Fruit fly (Drosophila melanogaster) whole organism, prepupa: ENCODE measurements around the gene ppk7.

Source experiments
- Blimp-1 ChIP-seq: fragments of 200-800 bp; sonication (Bioruptor generic); optimal IDR thresholded peaks from 3 replicates; lab custom pipeline; 2017; ENCODE audit warnings: missing biosample characterization, missing genetic modification characterization, mild to moderate bottlenecking, moderate library complexity, missing genetic modification reagents
- CG10669 ChIP-seq: fragments of 200-800 bp; sonication (Bioruptor generic); optimal IDR thresholded peaks from 3 replicates; lab custom pipeline; 2018; ENCODE audit warnings: missing biosample characterization, mild to moderate bottlenecking, missing genetic modification characterization, moderate library complexity
- CG11294 ChIP-seq: fragments of 200-800 bp; sonication (Bioruptor generic); IDR thresholded peaks from 2 replicates; pipeline ENCODE4 v1.3.6; 2022; ENCODE audit warnings: missing biosample characterization, missing genetic modification characterization
- CG11762 ChIP-seq: fragments of 200-800 bp; sonication (Bioruptor generic); optimal IDR thresholded peaks from 3 replicates; lab custom pipeline; 2016; ENCODE audit warnings: missing biosample characterization, missing genetic modification characterization; ENCODE audit not compliant: insufficient read depth
- CG11902 ChIP-seq: fragments of 200-800 bp; sonication (Bioruptor generic); optimal IDR thresholded peaks from 3 replicates; lab custom pipeline; 2016; ENCODE audit warnings: missing biosample characterization, missing genetic modification characterization
- CG15336 ChIP-seq: fragments of 200-800 bp; sonication (Bioruptor generic); IDR thresholded peaks from 2 replicates; pipeline ENCODE4 v1.3.6; 2022; ENCODE audit warnings: missing biosample characterization, missing genetic modification characterization
- CG16779 ChIP-seq: fragments of 200-800 bp; sonication (Bioruptor generic); optimal IDR thresholded peaks from 3 replicates; lab custom pipeline; 2017; ENCODE audit warnings: missing biosample characterization, mild to moderate bottlenecking, missing genetic modification characterization
- CG3032 ChIP-seq: fragments of 200-800 bp; optimal IDR thresholded peaks from 2 replicates; lab custom pipeline; 2019; ENCODE audit warnings: missing biosample characterization, mild to moderate bottlenecking, missing genetic modification characterization, moderate library complexity
- CG31627 ChIP-seq: fragments of 200-800 bp; sonication (Bioruptor generic); optimal IDR thresholded peaks from 3 replicates; lab custom pipeline; 2016; ENCODE audit warnings: missing biosample characterization, missing genetic modification characterization
- CG32006 ChIP-seq: fragments of 200-800 bp; sonication (Bioruptor generic); optimal IDR thresholded peaks from 3 replicates; lab custom pipeline; 2017; ENCODE audit warnings: missing biosample characterization, mild to moderate bottlenecking, missing genetic modification characterization
- CG34406 ChIP-seq: fragments of 200-800 bp; sonication (Bioruptor generic); optimal IDR thresholded peaks from 3 replicates; lab custom pipeline; 2016; ENCODE audit warnings: missing biosample characterization, missing genetic modification characterization
- CG3919 ChIP-seq: fragments of 200-800 bp; sonication (Bioruptor generic); optimal IDR thresholded peaks from 3 replicates; lab custom pipeline; 2016; ENCODE audit warnings: missing biosample characterization, missing genetic modification characterization
- CG4318 ChIP-seq: fragments of 200-800 bp; sonication (Bioruptor generic); optimal IDR thresholded peaks from 3 replicates; lab custom pipeline; 2017; ENCODE audit warnings: missing biosample characterization, mild to moderate bottlenecking, missing genetic modification characterization
- CG6276 ChIP-seq: fragments of 200-800 bp; sonication (Bioruptor generic); optimal IDR thresholded peaks from 2 replicates; lab custom pipeline; 2017; ENCODE audit warnings: missing biosample characterization, mild to moderate bottlenecking, missing genetic modification characterization
- CG8119 ChIP-seq: fragments of 200-800 bp; sonication (Bioruptor generic); IDR thresholded peaks from 3 replicates; pipeline ENCODE4 v1.3.6; 2022; ENCODE audit warnings: missing biosample characterization, missing genetic modification characterization
- CG8319 ChIP-seq: fragments of 200-800 bp; sonication (Bioruptor generic); optimal IDR thresholded peaks from 3 replicates; lab custom pipeline; 2016; ENCODE audit warnings: missing biosample characterization, missing genetic modification characterization
- CG8632 ChIP-seq: fragments of 200-800 bp; sonication (Bioruptor generic); optimal IDR thresholded peaks from 3 replicates; lab custom pipeline; 2016; ENCODE audit warnings: missing biosample characterization, missing genetic modification characterization
- CG9139 ChIP-seq: fragments of 200-800 bp; sonication (Bioruptor generic); optimal IDR thresholded peaks from 3 replicates; lab custom pipeline; 2017; ENCODE audit warnings: missing biosample characterization, mild to moderate bottlenecking, missing genetic modification characterization
- Eip75B ChIP-seq: fragments of 200-800 bp; sonication (Bioruptor generic); optimal IDR thresholded peaks from 3 replicates; lab custom pipeline; 2016; ENCODE audit warnings: missing biosample characterization, missing genetic modification characterization
- Eip78C ChIP-seq: fragments of 200-800 bp; sonication (Bioruptor generic); peaks from one replicate; lab custom pipeline; 2016; ENCODE audit warnings: missing biosample characterization, missing genetic modification characterization
- Eip93F ChIP-seq: fragments of 200-800 bp; sonication (Bioruptor generic); optimal IDR thresholded peaks from 2 replicates; lab custom pipeline; 2016; ENCODE audit warnings: missing biosample characterization, mild to moderate bottlenecking, missing genetic modification characterization
- Ets21C ChIP-seq: fragments of 200-800 bp; sonication (Bioruptor generic); optimal IDR thresholded peaks from 3 replicates; lab custom pipeline; 2016; ENCODE audit warnings: missing biosample characterization, missing genetic modification characterization
- Ets96B ChIP-seq: fragments of 200-800 bp; optimal IDR thresholded peaks from 2 replicates; lab custom pipeline; 2019; ENCODE audit warnings: missing biosample characterization, mild to moderate bottlenecking, missing genetic modification characterization, moderate library complexity
- Gug ChIP-seq: fragments of 200-800 bp; sonication (Bioruptor generic); IDR thresholded peaks from 2 replicates; pipeline ENCODE4 v1.3.6; 2022; ENCODE audit warnings: missing biosample characterization, missing genetic modification characterization
- Hr38 ChIP-seq: sonication (Bioruptor generic); optimal IDR thresholded peaks from 2 replicates; lab custom pipeline; 2016; ENCODE audit warnings: missing biosample characterization, missing genetic modification characterization
- Hr39 ChIP-seq: fragments of 200-800 bp; sonication (Bioruptor generic); optimal IDR thresholded peaks from 2 replicates; lab custom pipeline; 2016; ENCODE audit warnings: missing biosample characterization, missing genetic modification characterization
- Hr4 ChIP-seq: fragments of 200-800 bp; sonication (Bioruptor generic); optimal IDR thresholded peaks from 3 replicates; lab custom pipeline; 2016; ENCODE audit warnings: missing biosample characterization, missing genetic modification characterization
- Lpt ChIP-seq: fragments of 200-800 bp; sonication (Bioruptor generic); optimal IDR thresholded peaks from 3 replicates; lab custom pipeline; 2016; ENCODE audit warnings: missing biosample characterization, missing genetic modification characterization
- Met ChIP-seq: fragments of 200-800 bp; sonication (Bioruptor generic); optimal IDR thresholded peaks from 3 replicates; lab custom pipeline; 2016; ENCODE audit warnings: missing biosample characterization, missing genetic modification characterization
- OdsH ChIP-seq: fragments of 200-800 bp; sonication (Bioruptor generic); optimal IDR thresholded peaks from 3 replicates; lab custom pipeline; 2016; ENCODE audit warnings: missing biosample characterization, missing genetic modification characterization
- Sox102F ChIP-seq: fragments of 200-800 bp; sonication (Bioruptor generic); optimal IDR thresholded peaks from 2 replicates; lab custom pipeline; 2016; ENCODE audit warnings: missing biosample characterization, mild to moderate bottlenecking, missing genetic modification characterization
- Sox14 ChIP-seq: fragments of 200-800 bp; sonication (Bioruptor generic); optimal IDR thresholded peaks from 3 replicates; lab custom pipeline; 2016; ENCODE audit warnings: missing biosample characterization, missing genetic modification characterization
- Sox15 ChIP-seq: fragments of 200-800 bp; sonication (Bioruptor generic); optimal IDR thresholded peaks from 3 replicates; lab custom pipeline; 2016; ENCODE audit warnings: missing biosample characterization, missing genetic modification characterization
- achi ChIP-seq: fragments of 200-800 bp; sonication (Bioruptor generic); optimal IDR thresholded peaks from 3 replicates; lab custom pipeline; 2016; ENCODE audit warnings: missing biosample characterization, missing genetic modification characterization
- cyc ChIP-seq: fragments of 200-800 bp; sonication (Bioruptor generic); optimal IDR thresholded peaks from 3 replicates; lab custom pipeline; 2016; ENCODE audit warnings: missing biosample characterization, missing genetic modification characterization
- dac ChIP-seq: fragments of 200-800 bp; sonication (Bioruptor generic); optimal IDR thresholded peaks from 2 replicates; lab custom pipeline; 2017; ENCODE audit warnings: missing biosample characterization, mild to moderate bottlenecking, missing genetic modification characterization
- dsx ChIP-seq: fragments of 200-800 bp; optimal IDR thresholded peaks from 3 replicates; lab custom pipeline; 2019; ENCODE audit warnings: missing biosample characterization, mild to moderate bottlenecking, missing genetic modification characterization, moderate library complexity; ENCODE audit not compliant: poor library complexity, severe bottlenecking
- eg ChIP-seq: fragments of 200-800 bp; sonication (Bioruptor generic); IDR thresholded peaks from 3 replicates; pipeline ENCODE4 v1.3.6; 2022; ENCODE audit warnings: missing biosample characterization, missing genetic modification characterization
- esn ChIP-seq: fragments of 200-800 bp; sonication (Bioruptor generic); optimal IDR thresholded peaks from 2 replicates; lab custom pipeline; 2016; ENCODE audit warnings: missing biosample characterization, mild to moderate bottlenecking, missing genetic modification characterization, moderate library complexity
- fd59A ChIP-seq: fragments of 200-800 bp; sonication (Bioruptor generic); optimal IDR thresholded peaks from 2 replicates; lab custom pipeline; 2017; ENCODE audit warnings: missing biosample characterization, mild to moderate bottlenecking, missing genetic modification characterization, missing genetic modification reagents
- fd85E ChIP-seq: fragments of 200-800 bp; sonication (Bioruptor generic); optimal IDR thresholded peaks from 3 replicates; lab custom pipeline; 2016; ENCODE audit warnings: missing biosample characterization, missing genetic modification characterization
- fkh ChIP-seq: fragments of 200-800 bp; sonication (Bioruptor generic); optimal IDR thresholded peaks from 3 replicates; lab custom pipeline; 2017; ENCODE audit warnings: missing biosample characterization, mild to moderate bottlenecking, missing genetic modification characterization, moderate library complexity
- net ChIP-seq: fragments of 200-800 bp; sonication (Bioruptor generic); optimal IDR thresholded peaks from 3 replicates; lab custom pipeline; 2016; ENCODE audit warnings: missing biosample characterization, missing genetic modification characterization
- pdm3 ChIP-seq: fragments of 200-800 bp; sonication (Bioruptor generic); optimal IDR thresholded peaks from 3 replicates; lab custom pipeline; 2016; ENCODE audit warnings: missing biosample characterization, missing genetic modification characterization
- salr ChIP-seq, 2 experiments: fragments of 200-800 bp; sonication (Bioruptor generic); optimal IDR thresholded peaks; 3 replicates each; lab custom pipeline; 2016 to 2018; ENCODE audit warnings: missing biosample characterization in 2 of 2, missing genetic modification characterization in 2 of 2, mild to moderate bottlenecking in 1 of 2
- spab ChIP-seq: fragments of 200-800 bp; sonication (Bioruptor generic); optimal IDR thresholded peaks from 2 replicates; lab custom pipeline; 2017; ENCODE audit warnings: missing biosample characterization, mild to moderate bottlenecking, missing genetic modification characterization, missing genetic modification reagents
- ss ChIP-seq, 2 experiments: fragments of 200-800 bp; sonication (Bioruptor generic); optimal IDR thresholded peaks; 2 replicates in 1 of 2; 3 replicates in 1 of 2; lab custom pipeline; 2017 to 2018; ENCODE audit warnings: mild to moderate bottlenecking in 2 of 2, missing biosample characterization in 2 of 2, missing genetic modification characterization in 2 of 2, moderate library complexity in 1 of 2
- svp ChIP-seq: fragments of 200-800 bp; sonication (Bioruptor generic); peaks from one replicate; lab custom pipeline; 2016; ENCODE audit warnings: missing biosample characterization, missing genetic modification characterization
- topi ChIP-seq: fragments of 200-800 bp; sonication (Bioruptor generic); optimal IDR thresholded peaks from 3 replicates; lab custom pipeline; 2016; ENCODE audit warnings: missing biosample characterization, missing genetic modification characterization
- vri ChIP-seq: fragments of 200-800 bp; sonication (Bioruptor generic); optimal IDR thresholded peaks from 3 replicates; lab custom pipeline; 2016; ENCODE audit warnings: missing biosample characterization, mild to moderate bottlenecking, missing genetic modification characterization

Gene ppk7

DNA sequence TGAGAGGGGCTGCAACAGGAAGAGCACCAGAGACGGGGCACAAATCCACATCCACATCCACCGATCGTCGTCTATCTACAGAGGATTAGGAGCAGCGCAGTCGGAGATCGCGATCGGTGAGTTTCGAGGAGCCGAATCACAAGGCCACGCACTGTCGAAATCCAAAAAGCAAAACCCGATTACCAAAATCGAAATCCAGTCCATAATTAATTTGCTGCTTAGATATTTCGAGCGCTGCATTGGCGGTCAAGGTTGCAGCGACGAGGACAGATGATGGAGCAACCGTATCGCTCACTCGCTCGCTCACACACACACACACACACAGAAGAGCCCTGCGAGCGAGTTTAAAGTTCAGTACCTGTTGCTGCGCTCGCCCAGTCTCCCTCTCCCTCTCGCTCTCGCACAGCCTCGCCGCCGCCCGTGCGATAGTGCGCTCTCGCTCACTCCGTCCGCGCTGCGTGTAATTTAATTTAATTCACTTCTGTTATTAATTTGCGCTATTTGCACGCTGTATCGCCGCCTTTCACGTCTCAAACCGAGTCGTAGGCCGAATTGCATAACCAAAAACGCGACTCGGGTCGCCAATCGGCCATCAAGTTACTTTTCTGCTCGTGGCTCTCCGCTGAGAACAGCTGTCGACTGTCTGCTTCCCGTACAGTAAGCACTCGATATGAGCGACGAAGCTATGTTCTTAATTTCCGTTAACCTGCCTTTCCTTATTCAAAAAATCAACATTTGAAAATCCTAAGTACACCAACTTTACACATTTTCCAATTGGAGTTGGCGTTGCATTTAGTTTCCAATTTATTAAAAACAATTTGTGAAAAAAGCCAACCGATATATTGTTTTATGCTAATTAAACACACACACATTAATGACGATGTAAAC lies 14.9 kb downstream of the ppk7 start:
- TF ChIP-seq Ets21C (peak; percentile 42), Hr38 (GFP tag; lab: Kevin White, UChicago) (no peak), topi (GFP tag; lab: Kevin White, UChicago) (peak; percentile 34), svp (peak; percentile 95), CG34406 (GFP tag; lab: Kevin White, UChicago) (no peak), Met (GFP tag; lab: Kevin White, UChicago) (peak; percentile 37), Ets96B (tag; lab: Kevin White, UChicago) (peak; percentile 2), esn (peak; percentile 57), Eip75B (GFP tag; lab: Kevin White, UChicago) (peak; percentile 12), CG31627 (GFP tag; lab: Kevin White, UChicago) (peak; percentile 38), dac (GFP tag; lab: Kevin White, UChicago) (peak; percentile 18), CG6276 (peak; percentile 55), CG11902 (GFP tag; lab: Kevin White, UChicago) (no peak), cyc (GFP tag; lab: Kevin White, UChicago) (peak; percentile 49), CG3032 (tag; lab: Kevin White, UChicago) (peak; percentile 1), Eip78C (GFP tag; lab: Kevin White, UChicago) (peak; percentile 81), CG8632 (GFP tag; lab: Kevin White, UChicago) (peak; percentile 6), dsx (GFP tag; lab: Kevin White, UChicago) (no peak), Blimp-1 (GFP tag; lab: Kevin White, UChicago) (peak; percentile 17), Sox15 (GFP tag; lab: Kevin White, UChicago) (peak; percentile 2), Lpt (GFP tag; lab: Kevin White, UChicago) (no peak), fd59A (GFP tag; lab: Kevin White, UChicago) (no peak), Sox102F (GFP tag; lab: Kevin White, UChicago) (peak; percentile 23), CG8319 (GFP tag; lab: Kevin White, UChicago) (no peak), CG11294 (GFP tag; lab: Robert Waterston, UW) (no peak), CG16779 (peak; percentile 19), CG11762 (no peak), CG9139 (peak; percentile 67), achi (GFP tag; lab: Kevin White, UChicago) (peak; percentile 6), fkh (GFP tag; lab: Kevin White, UChicago) (peak; percentile 0), Gug (GFP tag; lab: Robert Waterston, UW) (peak; percentile 13; the same call in 1 of the 2 replicates), net (GFP tag; lab: Kevin White, UChicago) (no peak), CG4318 (GFP tag; lab: Kevin White, UChicago) (no peak), spab (peak; percentile 28), CG3919 (GFP tag; lab: Kevin White, UChicago) (no peak), ss (GFP tag; optimal IDR thresholded peaks at IDR 0.05; lab: Kevin White, UChicago) (peak; percentile 84 to 88), Hr39 (peak; percentile 27), salr (GFP tag; optimal IDR thresholded peaks at IDR 0.05; lab: Kevin White, UChicago) (no peak), fd85E (GFP tag; lab: Kevin White, UChicago) (no peak), CG10669 (GFP tag; lab: Kevin White, UChicago) (peak; percentile 27), Eip93F (no peak), CG32006 (GFP tag; lab: Kevin White, UChicago) (no peak), CG15336 (GFP tag; lab: Robert Waterston, UW) (peak; percentile 20; the same call in 1 of the 2 replicates), Sox14 (GFP tag; lab: Kevin White, UChicago) (peak; percentile 14), eg (GFP tag; lab: Robert Waterston, UW) (peak; percentile 40; the same call in 2 of the 3 replicates), vri (GFP tag; lab: Kevin White, UChicago) (peak; percentile 74), Hr4 (GFP tag; lab: Kevin White, UChicago) (peak; percentile 44), CG8119 (GFP tag; lab: Robert Waterston, UW) (peak; percentile 57), pdm3 (no peak), OdsH (GFP tag; lab: Kevin White, UChicago) (peak; percentile 64)
